Fruit fly (Drosophila melanogaster) whole organism, pupa: ENCODE measurements around the gene CG34263.

Source experiments
- CG10348 ChIP-seq: fragments of 200-800 bp; sonication (Bioruptor generic); IDR thresholded peaks from 2 replicates; pipeline ENCODE4 v1.3.6; 2022; ENCODE audit warnings: missing biosample characterization, missing genetic modification characterization
- CG12605 ChIP-seq: fragments of 200-800 bp; sonication (Bioruptor generic); IDR thresholded peaks from 2 replicates; pipeline ENCODE4 v1.3.6; 2022; ENCODE audit warnings: missing biosample characterization, missing genetic modification characterization
- CG13204 ChIP-seq: fragments of 200-800 bp; sonication (Bioruptor generic); optimal IDR thresholded peaks from 2 replicates; lab custom pipeline; 2018; ENCODE audit warnings: missing biosample characterization, mild to moderate bottlenecking, missing genetic modification characterization, moderate library complexity
- CG14655 ChIP-seq: fragments of 200-800 bp; sonication (Bioruptor generic); optimal IDR thresholded peaks from 3 replicates; lab custom pipeline; 2017; ENCODE audit warnings: mild to moderate bottlenecking, missing biosample characterization, missing genetic modification reagents, missing genetic modification characterization
- CG15710 ChIP-seq: fragments of 200-800 bp; sonication (Bioruptor generic); optimal IDR thresholded peaks from 2 replicates; lab custom pipeline; 2018; ENCODE audit warnings: missing biosample characterization, mild to moderate bottlenecking, missing genetic modification characterization, moderate library complexity
- CG17806 ChIP-seq: fragments of 200-800 bp; sonication (Bioruptor generic); optimal IDR thresholded peaks from 2 replicates; lab custom pipeline; 2018; ENCODE audit warnings: missing biosample characterization, mild to moderate bottlenecking, missing genetic modification characterization, moderate library complexity
- CG32121 ChIP-seq: fragments of 200-800 bp; sonication (Bioruptor generic); IDR thresholded peaks from 2 replicates; pipeline ENCODE4 v1.3.6; 2022; ENCODE audit warnings: missing biosample characterization, missing genetic modification characterization
- CG34367 ChIP-seq: fragments of 200-800 bp; sonication (Bioruptor generic); optimal IDR thresholded peaks from 2 replicates; lab custom pipeline; 2018; ENCODE audit warnings: missing biosample characterization, mild to moderate bottlenecking, missing genetic modification characterization
- CG4496 ChIP-seq: fragments of 200-800 bp; sonication (Bioruptor generic); IDR thresholded peaks from 3 replicates; pipeline ENCODE4 v1.3.6; 2022; ENCODE audit warnings: missing biosample characterization, missing genetic modification characterization
- CG8159 ChIP-seq: fragments of 200-800 bp; sonication (Bioruptor generic); optimal IDR thresholded peaks from 3 replicates; lab custom pipeline; 2018; ENCODE audit warnings: missing biosample characterization, mild to moderate bottlenecking, missing genetic modification characterization, moderate library complexity
- CG8301 ChIP-seq: fragments of 200-800 bp; sonication (Bioruptor generic); optimal IDR thresholded peaks from 2 replicates; lab custom pipeline; 2018; ENCODE audit warnings: missing biosample characterization, mild to moderate bottlenecking, missing genetic modification characterization
- CG9948 ChIP-seq: fragments of 200-800 bp; sonication (Bioruptor generic); optimal IDR thresholded peaks from 2 replicates; lab custom pipeline; 2018; ENCODE audit warnings: missing biosample characterization, mild to moderate bottlenecking, missing genetic modification characterization, moderate library complexity
- D1 ChIP-seq: fragments of 200-800 bp; sonication (Bioruptor generic); optimal IDR thresholded peaks from 2 replicates; lab custom pipeline; 2018; ENCODE audit warnings: missing biosample characterization, mild to moderate bottlenecking, missing genetic modification characterization, moderate library complexity
- EcR ChIP-seq: fragments of 200-800 bp; sonication (Bioruptor generic); optimal IDR thresholded peaks from 3 replicates; lab custom pipeline; 2019; ENCODE audit warnings: missing biosample characterization, missing genetic modification characterization, mild to moderate bottlenecking, moderate library complexity, missing genetic modification reagents
- Ets98B ChIP-seq: fragments of 200-800 bp; sonication (Bioruptor generic); IDR thresholded peaks from 2 replicates; pipeline ENCODE4 v1.3.6; 2022; ENCODE audit warnings: missing biosample characterization, missing genetic modification characterization
- Pif1A ChIP-seq: fragments of 200-800 bp; sonication (Bioruptor generic); optimal IDR thresholded peaks from 3 replicates; lab custom pipeline; 2016; ENCODE audit warnings: missing biosample characterization, missing genetic modification characterization
- Pif1B ChIP-seq: fragments of 200-800 bp; sonication (Bioruptor generic); optimal IDR thresholded peaks from 3 replicates; lab custom pipeline; 2016; ENCODE audit warnings: missing biosample characterization, missing genetic modification characterization
- Snoo ChIP-seq: fragments of 200-800 bp; sonication (Bioruptor generic); optimal IDR thresholded peaks from 3 replicates; lab custom pipeline; 2017; ENCODE audit warnings: missing biosample characterization, mild to moderate bottlenecking, missing genetic modification characterization, inconsistent platforms
- fd96Ca ChIP-seq: fragments of 200-800 bp; sonication (Bioruptor generic); IDR thresholded peaks from 3 replicates; pipeline ENCODE4 v1.3.6; 2022; ENCODE audit warnings: missing biosample characterization, missing genetic modification characterization
- gl ChIP-seq: fragments of 200-800 bp; sonication (Bioruptor generic); optimal IDR thresholded peaks from 2 replicates; lab custom pipeline; 2018; ENCODE audit warnings: missing biosample characterization, mild to moderate bottlenecking, missing genetic modification characterization
- rn ChIP-seq: fragments of 200-800 bp; sonication (Bioruptor generic); IDR thresholded peaks from 2 replicates; pipeline ENCODE4 v1.3.6; 2022; ENCODE audit warnings: missing biosample characterization, missing genetic modification characterization

The CG34263 gene

dm6 chr3L:248226-248758 is 17.4 kb downstream of the CG34263 start:
- TF ChIP-seq fd96Ca (no peak), D1 (tag; lab: Kevin White, UChicago) (no peak), CG8301 (no peak), CG12605 (GFP tag; lab: Robert Waterston, UW) (no peak), CG4496 (GFP tag; lab: Robert Waterston, UW) (no peak), rn (GFP tag; lab: Robert Waterston, UW) (no peak)

- TF ChIP-seq EcR (GFP tag; lab: Kevin White, UChicago) (no peak), CG10348 (no peak), CG13204 (GFP tag; lab: Kevin White, UChicago) (no peak), CG32121 (GFP tag; lab: Robert Waterston, UW) (no peak), CG8159 (tag; lab: Kevin White, UChicago) (no peak), Pif1A (GFP tag; lab: Kevin White, UChicago) (no peak), CG12605 (GFP tag; lab: Robert Waterston, UW) (no peak), CG34367 (tag; lab: Kevin White, UChicago) (no peak), CG14655 (GFP tag; lab: Kevin White, UChicago) (no peak), CG17806 (no peak), CG4496 (GFP tag; lab: Robert Waterston, UW) (no peak), Ets98B (GFP tag; lab: Robert Waterston, UW) (no peak), Pif1B (GFP tag; lab: Kevin White, UChicago) (no peak), CG15710 (tag; lab: Kevin White, UChicago) (no peak), Snoo (tag; lab: Kevin White, UChicago) (no peak), CG8301 (no peak), CG9948 (tag; lab: Kevin White, UChicago) (no peak), D1 (tag; lab: Kevin White, UChicago) (no peak), rn (GFP tag; lab: Robert Waterston, UW) (no peak), fd96Ca (no peak)
- TF ChIP-seq, all 21 proteins: peak for 0
These were observed 18.1 kb downstream of the CG34263 start, which contains the start of gene mthl14 for dm6 chr3L:247482-248225. Gene mthl14 (plus strand): TSS chr3L:247491.

- peak; percentile 44 for TF ChIP-seq Snoo (tag; lab: Kevin White, UChicago)
- peak; percentile 5 for TF ChIP-seq CG17806
- no peak for TF ChIP-seq fd96Ca
- peak; percentile 47 for TF ChIP-seq CG34367 (tag; lab: Kevin White, UChicago)
- no peak for TF ChIP-seq CG8159 (tag; lab: Kevin White, UChicago)
- no peak for TF ChIP-seq CG8301
- TF ChIP-seq CG32121 (GFP tag; lab: Robert Waterston, UW): peak; percentile 35; the same call in 1 of the 2 replicates
- no peak for TF ChIP-seq rn (GFP tag; lab: Robert Waterston, UW)
These were observed 19.0 kb downstream of the CG34263 start for dm6 chr3L:246644-247199.

- TF ChIP-seq CG17806: no peak
- no peak for TF ChIP-seq CG15710 (tag; lab: Kevin White, UChicago)
- no peak for TF ChIP-seq CG13204 (GFP tag; lab: Kevin White, UChicago)
- no peak for TF ChIP-seq CG34367 (tag; lab: Kevin White, UChicago)
- TF ChIP-seq Snoo (tag; lab: Kevin White, UChicago): no peak
- TF ChIP-seq CG32121 (GFP tag; lab: Robert Waterston, UW): no peak
- TF ChIP-seq CG10348: no peak
These were observed 31.4 kb downstream of the CG34263 start for dm6 chr3L:234337-234736.

dm6 chr3L:233251-233650 is 32.5 kb downstream of the CG34263 start, which contains the start of gene CG34453:
Gene CG34453 (minus strand): TSS chr3L:233351.
- no peak for TF ChIP-seq CG17806
- no peak for TF ChIP-seq CG8159 (tag; lab: Kevin White, UChicago)
- TF ChIP-seq CG9948 (tag; lab: Kevin White, UChicago): no peak
- TF ChIP-seq EcR (GFP tag; lab: Kevin White, UChicago): no peak
- TF ChIP-seq CG8301: no peak
- TF ChIP-seq D1 (tag; lab: Kevin White, UChicago): no peak
- TF ChIP-seq Snoo (tag; lab: Kevin White, UChicago): no peak
- TF ChIP-seq, all 21 proteins: peak for 0

dm6 chr3L:232267-232666 is 33.4 kb downstream of the CG34263 start, which contains the start of gene CG34454:
Gene CG34454 (minus strand): TSS chr3L:232350.
- TF ChIP-seq CG9948 (tag; lab: Kevin White, UChicago): no peak
- TF ChIP-seq CG8159 (tag; lab: Kevin White, UChicago): no peak
- no peak for TF ChIP-seq gl
- TF ChIP-seq CG34367 (tag; lab: Kevin White, UChicago): no peak
- no peak for TF ChIP-seq CG4496 (GFP tag; lab: Robert Waterston, UW)
- no peak for TF ChIP-seq Pif1A (GFP tag; lab: Kevin White, UChicago)
- TF ChIP-seq CG13204 (GFP tag; lab: Kevin White, UChicago): no peak
- no peak for TF ChIP-seq EcR (GFP tag; lab: Kevin White, UChicago)
- no peak for TF ChIP-seq Pif1B (GFP tag; lab: Kevin White, UChicago)
